Worm (Caenorhabditis elegans) whole organism, young adult: ENCODE measurements around the gene srw-129.
A peak's percentile ranks its signal among the peaks of the same experiment; 100 is the strongest.

Source experiments
- B0336.3 ChIP-seq: fragments of 200-800 bp; sonication (Bioruptor generic); IDR thresholded peaks from 2 replicates; pipeline ENCODE4 v1.3.6; 2022; ENCODE audit warnings: missing genetic modification characterization, missing compliant biosample characterization
- F22D6.2 ChIP-seq: sonication (generic microtip); optimal IDR thresholded peaks from 2 replicates; lab custom pipeline; 2016; ENCODE audit warnings: mild to moderate bottlenecking, missing genetic modification characterization, missing compliant biosample characterization
- F37B4.10 ChIP-seq: fragments of 200-800 bp; sonication (Bioruptor generic); IDR thresholded peaks from 2 replicates; pipeline ENCODE4 v1.3.6; 2022; ENCODE audit warnings: missing genetic modification characterization, missing compliant biosample characterization
- F39B2.1 ChIP-seq: fragments of 200-800 bp; sonication (Bioruptor generic); IDR thresholded peaks from 2 replicates; pipeline ENCODE4 v1.3.6; 2022; ENCODE audit warnings: missing genetic modification reagents, missing genetic modification characterization, missing compliant biosample characterization
- F49E8.2 ChIP-seq: sonication (generic microtip); optimal IDR thresholded peaks from 3 replicates; lab custom pipeline; 2017; ENCODE audit warnings: missing genetic modification characterization, mild to moderate bottlenecking, missing compliant biosample characterization, antibody characterized with exemption, moderate library complexity; ENCODE audit not compliant: insufficient read depth
- F55B11.4 ChIP-seq: sonication (generic microtip); optimal IDR thresholded peaks from 2 replicates; lab custom pipeline; 2016; ENCODE audit warnings: missing compliant biosample characterization, missing genetic modification characterization, borderline replicate concordance; ENCODE audit not compliant: insufficient read depth
- Y67H2A.10 ChIP-seq: fragments of 200-800 bp; sonication (Bioruptor generic); conservative IDR thresholded peaks from 2 replicates; pipeline ENCODE4 v1.3.6; 2022; ENCODE audit warnings: missing genetic modification reagents, missing genetic modification characterization, missing compliant biosample characterization
- Y79H2A.3 ChIP-seq: fragments of 200-800 bp; sonication (Bioruptor generic); conservative IDR thresholded peaks from 2 replicates; pipeline ENCODE4 v1.3.6; 2022; ENCODE audit warnings: missing genetic modification reagents, missing genetic modification characterization, missing compliant biosample characterization
- ama-1 ChIP-seq, 3 experiments: fragments of 150-350 bp in 1 of 3; sonication (generic microtip) in 2 of 3; optimal IDR thresholded peaks; 2 replicates each; lab custom pipeline; 2014 to 2018; ENCODE audit warnings: missing biosample characterization in 2 of 3, missing genetic modification characterization in 2 of 3, missing genetic modification reagents in 2 of 3
- aptf-3 ChIP-seq: fragments of 200-800 bp; sonication (Bioruptor generic); IDR thresholded peaks from 2 replicates; pipeline ENCODE4 v1.3.6; 2022; ENCODE audit warnings: missing genetic modification characterization, missing compliant biosample characterization
- bed-1 ChIP-seq: fragments of 200-800 bp; sonication (Bioruptor generic); IDR thresholded peaks from 2 replicates; pipeline ENCODE4 v1.3.6; 2022; ENCODE audit warnings: missing genetic modification reagents, missing genetic modification characterization, missing compliant biosample characterization
- ccch-3 ChIP-seq: fragments of 200-800 bp; sonication (Bioruptor generic); optimal IDR thresholded peaks from 2 replicates; lab custom pipeline; 2018; ENCODE audit warnings: mild to moderate bottlenecking, missing genetic modification characterization, missing compliant biosample characterization
- ceh-100 ChIP-seq: fragments of 200-800 bp; sonication (Bioruptor generic); IDR thresholded peaks from 2 replicates; pipeline ENCODE4 v1.3.6; 2022; ENCODE audit warnings: missing genetic modification reagents, missing genetic modification characterization, missing compliant biosample characterization
- ceh-27 ChIP-seq: fragments of 200-800 bp; sonication (Bioruptor generic); optimal IDR thresholded peaks from 2 replicates; lab custom pipeline; 2018; ENCODE audit warnings: mild to moderate bottlenecking, missing genetic modification characterization, moderate library complexity, missing compliant biosample characterization
- ceh-58 ChIP-seq: fragments of 200-800 bp; sonication (Bioruptor generic); IDR thresholded peaks from 2 replicates; pipeline ENCODE4 v1.3.6; 2022; ENCODE audit warnings: missing genetic modification characterization, missing compliant biosample characterization
- ceh-91 ChIP-seq: fragments of 200-800 bp; sonication (Bioruptor generic); IDR thresholded peaks from 2 replicates; pipeline ENCODE4 v1.3.6; 2022; ENCODE audit warnings: missing genetic modification reagents, missing genetic modification characterization, missing compliant biosample characterization
- egrh-3 ChIP-seq: fragments of 200-800 bp; sonication (Bioruptor generic); IDR thresholded peaks from 2 replicates; pipeline ENCODE4 v1.3.6; 2022; ENCODE audit warnings: missing genetic modification reagents, missing genetic modification characterization, missing compliant biosample characterization
- him-1 ChIP-seq: sonication (generic microtip); optimal IDR thresholded peaks from 2 replicates; lab custom pipeline; 2016; ENCODE audit warnings: missing genotype, missing genetic modification reagents, missing genetic modification characterization, missing compliant biosample characterization
- hmg-20 ChIP-seq: fragments of 200-800 bp; sonication (Bioruptor generic); IDR thresholded peaks from 2 replicates; pipeline ENCODE4 v1.3.6; 2022; ENCODE audit warnings: missing genetic modification reagents, missing genetic modification characterization, missing compliant biosample characterization
- hrde-1 ChIP-seq: sonication (generic microtip); optimal IDR thresholded peaks from 2 replicates; lab custom pipeline; 2016; ENCODE audit warnings: missing genetic modification characterization, mild to moderate bottlenecking, missing compliant biosample characterization, moderate library complexity, missing genotype, missing genetic modification reagents, borderline replicate concordance
- madf-3 ChIP-seq: fragments of 200-800 bp; sonication (Bioruptor generic); IDR thresholded peaks from 2 replicates; pipeline ENCODE4 v1.3.6; 2022; ENCODE audit warnings: missing genetic modification reagents, missing genetic modification characterization, missing compliant biosample characterization
- mxl-1 ChIP-seq: sonication (generic microtip); optimal IDR thresholded peaks from 2 replicates; lab custom pipeline; 2016; ENCODE audit warnings: missing genetic modification characterization, missing compliant biosample characterization
- nfya-2 ChIP-seq: fragments of 200-800 bp; sonication (Bioruptor generic); IDR thresholded peaks from 2 replicates; pipeline ENCODE4 v1.3.6; 2022; ENCODE audit warnings: missing genetic modification reagents, missing genetic modification characterization, missing compliant biosample characterization
- nhr-179 ChIP-seq: sonication (generic microtip); optimal IDR thresholded peaks from 2 replicates; lab custom pipeline; 2016; ENCODE audit warnings: mild to moderate bottlenecking, missing genetic modification characterization, missing compliant biosample characterization
- nhr-27 ChIP-seq: fragments of 200-800 bp; sonication (Bioruptor generic); optimal IDR thresholded peaks from 2 replicates; lab custom pipeline; 2018; ENCODE audit warnings: mild to moderate bottlenecking, missing genetic modification characterization, moderate library complexity, missing compliant biosample characterization
- rpc-1 ChIP-seq, 2 experiments: fragments of 150-350 bp in 1 of 2; sonication (generic microtip) in 1 of 2; optimal IDR thresholded peaks; 2 replicates each; lab custom pipeline; 2014 to 2018; ENCODE audit warnings: missing biosample characterization in 1 of 2, missing genetic modification characterization in 1 of 2, missing genetic modification reagents in 1 of 2, missing genotype in 1 of 2
- snpc-1.1 ChIP-seq: sonication (generic microtip); optimal IDR thresholded peaks from 2 replicates; lab custom pipeline; 2017; ENCODE audit warnings: missing genetic modification characterization, mild to moderate bottlenecking, missing compliant biosample characterization, antibody characterized with exemption, moderate library complexity, missing genotype, missing genetic modification reagents; ENCODE audit not compliant: insufficient read depth
- snpc-4 ChIP-seq, 5 experiments: fragments of 150-350 bp in 1 of 5; sonication (generic microtip) in 4 of 5; optimal IDR thresholded peaks; 2 replicates each; lab custom pipeline; 2014 to 2018; ENCODE audit warnings: missing genetic modification characterization in 5 of 5, missing biosample characterization in 3 of 5, antibody characterized with exemption in 2 of 5, mild to moderate bottlenecking in 2 of 5, missing compliant biosample characterization in 2 of 5, missing genotype in 2 of 5, moderate library complexity in 2 of 5, missing genetic modification reagents in 1 of 5
- sptf-2 ChIP-seq: fragments of 200-800 bp; sonication (Bioruptor generic); optimal IDR thresholded peaks from 2 replicates; lab custom pipeline; 2018; ENCODE audit warnings: mild to moderate bottlenecking, missing genetic modification characterization, missing compliant biosample characterization
- unc-62 ChIP-seq: fragments of 150-350 bp; optimal IDR thresholded peaks from 2 replicates; lab custom pipeline; 2014; ENCODE audit warnings: missing biosample characterization, missing genetic modification reagents, missing genetic modification characterization
- zfh-2 ChIP-seq: fragments of 200-800 bp; sonication (Bioruptor generic); conservative IDR thresholded peaks from 2 replicates; pipeline ENCODE4 v1.3.6; 2022; ENCODE audit warnings: missing genetic modification reagents, missing genetic modification characterization, missing compliant biosample characterization
- ztf-25 ChIP-seq: fragments of 200-800 bp; sonication (Bioruptor generic); IDR thresholded peaks from 2 replicates; pipeline ENCODE4 v1.3.6; 2022; ENCODE audit warnings: missing genetic modification reagents, missing genetic modification characterization, missing compliant biosample characterization
- ztf-26 ChIP-seq: sonication (generic microtip); optimal IDR thresholded peaks from 2 replicates; lab custom pipeline; 2017; ENCODE audit warnings: missing genetic modification characterization, missing compliant biosample characterization
- ztf-28 ChIP-seq: fragments of 200-800 bp; sonication (Bioruptor generic); IDR thresholded peaks from 2 replicates; pipeline ENCODE4 v1.3.6; 2022; ENCODE audit warnings: missing genetic modification reagents, missing genetic modification characterization, missing compliant biosample characterization
- ztf-3 ChIP-seq: fragments of 200-800 bp; sonication (Bioruptor generic); optimal IDR thresholded peaks from 2 replicates; lab custom pipeline; 2018; ENCODE audit warnings: mild to moderate bottlenecking, missing genetic modification characterization, missing compliant biosample characterization

Gene srw-129

DNA sequence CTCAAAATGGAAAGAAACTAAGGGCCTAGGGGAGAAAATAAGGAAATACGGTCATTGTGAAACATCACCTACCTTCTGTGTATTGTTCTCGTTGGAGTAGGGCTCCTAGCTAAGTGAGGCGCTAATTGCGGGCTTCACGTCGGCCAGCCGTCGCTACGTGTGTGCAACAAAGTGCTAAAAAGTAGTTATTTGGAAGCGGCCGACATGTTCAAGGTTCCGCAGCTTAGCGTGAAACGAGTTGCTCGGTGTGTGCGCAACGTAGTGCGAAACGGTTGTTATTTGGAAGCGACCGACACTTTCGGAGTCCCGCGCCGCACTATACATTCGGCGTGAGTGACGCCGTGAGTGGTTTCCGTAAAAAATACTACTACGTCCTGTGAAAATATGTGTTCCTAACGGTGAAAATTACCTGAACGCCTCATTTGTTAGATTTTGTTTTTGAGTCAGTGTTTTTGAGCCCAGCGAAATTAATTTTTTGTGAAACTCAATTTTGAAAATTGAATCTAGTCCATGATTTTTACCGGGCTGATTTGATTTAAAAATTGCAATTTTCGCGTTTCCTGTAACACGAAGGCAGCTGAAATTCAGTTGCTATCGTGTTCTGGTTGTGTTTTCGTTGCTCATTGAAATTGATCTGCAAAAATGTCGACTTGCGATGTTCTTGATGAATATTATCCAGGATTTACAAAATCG lies at the start of gene srw-129:
srw-129 (plus strand) TSS at position 643 of the 693 bp plus-strand sequence.
- TF ChIP-seq aptf-3 (no peak), zfh-2 (GFP tag; lab: Robert Waterston, UW) (no peak), sptf-2 (no peak), snpc-1.1 (tag; lab: Kevin White, UChicago) (peak; percentile 84), unc-62 (no peak), snpc-4 (GFP tag; optimal IDR thresholded peaks at IDR 0.05; lab: Kevin White, UChicago) (no peak), snpc-4 (tag; optimal IDR thresholded peaks at IDR 0.05; lab: Kevin White, UChicago) (peak in 3 of 4 experiments; percentile 51 to 95 (median 91)), F37B4.10 (no peak), rpc-1 (optimal IDR thresholded peaks at IDR 0.05; lab: Kevin White, UChicago) (no peak), rpc-1 (tag; optimal IDR thresholded peaks at IDR 0.05; lab: Kevin White, UChicago) (peak; percentile 22)

DNA sequence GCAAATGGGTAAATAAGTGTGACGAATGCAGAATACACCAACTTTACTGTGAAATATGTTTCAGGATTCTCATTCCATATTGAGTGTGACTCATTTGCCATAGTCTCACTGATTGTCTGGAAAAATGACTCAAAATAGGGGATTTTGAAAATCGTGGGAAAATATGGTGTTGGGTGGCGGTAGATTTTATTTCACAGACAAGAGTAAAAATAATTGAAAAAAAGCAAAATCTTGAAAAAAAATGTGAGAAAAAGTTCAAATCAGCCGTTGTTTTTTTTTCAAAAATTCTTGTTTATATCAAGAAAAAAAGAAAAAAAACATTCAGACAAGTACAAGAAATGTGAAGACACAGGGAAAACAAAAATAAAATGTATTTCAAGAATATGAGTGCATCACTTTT lies 49.2 kb upstream of the srw-129 start, which contains the start of gene srh-38:
srh-38 (minus strand) TSS at position 101 of the 400 bp plus-strand sequence.
- TF ChIP-seq ztf-25 (GFP tag; lab: Robert Waterston, UW) (no peak), ccch-3 (GFP tag; lab: Kevin White, UChicago) (no peak), ceh-58 (GFP tag; lab: Robert Waterston, UW) (no peak), F39B2.1 (GFP tag; lab: Robert Waterston, UW) (no peak), ceh-91 (GFP tag; lab: Robert Waterston, UW) (no peak), nhr-179 (no peak), F22D6.2 (tag; lab: Kevin White, UChicago) (no peak), ceh-100 (GFP tag; lab: Robert Waterston, UW) (no peak), hmg-20 (GFP tag; lab: Robert Waterston, UW) (no peak), Y67H2A.10 (no peak), nhr-27 (no peak), F49E8.2 (no peak), him-1 (tag; lab: Kevin White, UChicago) (no peak), unc-62 (no peak), madf-3 (no peak)

DNA sequence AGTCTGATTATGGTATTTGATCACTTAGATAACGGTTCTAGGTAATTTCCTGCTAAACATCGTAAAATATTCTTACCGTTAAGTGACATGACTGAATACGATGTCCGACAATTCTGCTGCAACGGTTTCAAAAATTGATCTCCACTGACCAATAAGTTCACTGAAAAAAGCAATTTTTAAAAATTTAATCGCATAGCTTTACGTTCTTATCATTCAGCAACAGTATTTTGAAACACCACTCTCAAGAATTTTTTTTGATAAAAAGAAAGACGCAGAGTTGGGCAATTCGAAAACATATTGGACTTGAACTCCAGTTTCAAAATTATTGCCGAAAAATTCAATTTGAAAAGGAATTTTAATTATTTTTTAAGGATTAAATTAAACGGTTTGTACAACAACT lies 44.2 kb upstream of the srw-129 start, which contains the start of gene C31B8.12:
C31B8.12 (minus strand) TSS at position 101 of the 400 bp plus-strand sequence.
- TF ChIP-seq B0336.3 (GFP tag; lab: Robert Waterston, UW) (no peak), ama-1 (optimal IDR thresholded peaks at IDR 0.05; lab: Kevin White, UChicago) (no peak), ama-1 (GFP tag; optimal IDR thresholded peaks at IDR 0.05; lab: Kevin White, UChicago) (no peak), hrde-1 (tag; lab: Kevin White, UChicago) (no peak), ztf-26 (tag; lab: Kevin White, UChicago) (no peak), F55B11.4 (tag; lab: Kevin White, UChicago) (no peak), bed-1 (no peak), snpc-4 (GFP tag; optimal IDR thresholded peaks at IDR 0.05; lab: Kevin White, UChicago) (no peak), snpc-4 (tag; optimal IDR thresholded peaks at IDR 0.05; lab: Kevin White, UChicago) (no peak), Y79H2A.3 (no peak), ztf-28 (GFP tag; lab: Robert Waterston, UW) (no peak), mxl-1 (no peak), ceh-27 (GFP tag; lab: Kevin White, UChicago) (no peak), him-1 (tag; lab: Kevin White, UChicago) (no peak), ztf-3 (no peak), nfya-2 (GFP tag; lab: Robert Waterston, UW) (no peak), F49E8.2 (no peak), egrh-3 (GFP tag; lab: Robert Waterston, UW) (no peak)
